Fruit fly (Drosophila melanogaster): ENCODE measurements around the gene CG3847.

The CG3847 gene

dm6 chrX:6316858-6317474, 29.9 kb upstream of the CG3847 start (continued):
- no peak for TF ChIP-seq CG11762 (GFP tag; optimal IDR thresholded peaks at IDR 0.05; ENCODE audit: insufficient read depth)
- TF ChIP-seq CG6276 (GFP tag; optimal IDR thresholded peaks at IDR 0.05) = peak; percentile 32
- peak; percentile 44 for TF ChIP-seq CG1621 (tag; optimal IDR thresholded peaks at IDR 0.05)
- TF ChIP-seq acj6 (GFP tag; optimal IDR thresholded peaks at IDR 0.05) = peak; percentile 31
- peak; percentile 48 for TF ChIP-seq dsx (GFP tag; optimal IDR thresholded peaks at IDR 0.05; ENCODE audit: poor library complexity, severe bottlenecking)
- TF ChIP-seq topi (GFP tag; optimal IDR thresholded peaks at IDR 0.05) = peak; percentile 27
- TF ChIP-seq CG6163 (GFP tag; IDR thresholded peaks at IDR 0.05) = peak; percentile 72
- peak; percentile 85 for TF ChIP-seq Eip78C (GFP tag)
- TF ChIP-seq Met (GFP tag; optimal IDR thresholded peaks at IDR 0.05) = peak; percentile 36
- no peak for TF ChIP-seq fd85E (GFP tag; optimal IDR thresholded peaks at IDR 0.05)
- TF ChIP-seq CG3032 (tag; optimal IDR thresholded peaks at IDR 0.05) = peak; percentile 42
- TF ChIP-seq CG9139 (GFP tag; optimal IDR thresholded peaks at IDR 0.05) = peak; percentile 12
- TF ChIP-seq CG8632 (GFP tag; optimal IDR thresholded peaks at IDR 0.05) = no peak
- TF ChIP-seq CG6854 (GFP tag; optimal IDR thresholded peaks at IDR 0.05) = no peak
- TF ChIP-seq Hr4 (GFP tag; optimal IDR thresholded peaks at IDR 0.05) = peak; percentile 33

- peak; percentile 91 for TF ChIP-seq CG11762 (GFP tag; optimal IDR thresholded peaks at IDR 0.05; ENCODE audit: insufficient read depth)
- peak; percentile 94 for TF ChIP-seq Lpt (GFP tag; optimal IDR thresholded peaks at IDR 0.05)
- peak; percentile 75 to 96 for TF ChIP-seq salr (GFP tag; optimal IDR thresholded peaks at IDR 0.05)
- TF ChIP-seq CG34406 (GFP tag; optimal IDR thresholded peaks at IDR 0.05) = peak; percentile 95
- TF ChIP-seq pdm3 (GFP tag; optimal IDR thresholded peaks at IDR 0.05) = peak; percentile 95
- peak; percentile 95 for TF ChIP-seq CG4318 (GFP tag; optimal IDR thresholded peaks at IDR 0.05)
- peak; percentile 88 for TF ChIP-seq CG31627 (GFP tag; optimal IDR thresholded peaks at IDR 0.05)
- peak; percentile 95 for TF ChIP-seq achi (GFP tag; optimal IDR thresholded peaks at IDR 0.05)
- TF ChIP-seq esn (GFP tag; optimal IDR thresholded peaks at IDR 0.05) = peak; percentile 96
- peak; percentile 66 for TF ChIP-seq eg (GFP tag; IDR thresholded peaks at IDR 0.05)
- peak; percentile 5 for TF ChIP-seq fkh (GFP tag; optimal IDR thresholded peaks at IDR 0.05)
- TF ChIP-seq Hr38 (GFP tag; optimal IDR thresholded peaks at IDR 0.05) = no peak
- TF ChIP-seq Hr4 (GFP tag; optimal IDR thresholded peaks at IDR 0.05) = peak; percentile 95
- peak; percentile 93 for TF ChIP-seq fd59A (GFP tag; optimal IDR thresholded peaks at IDR 0.05)
- peak; percentile 86 for TF ChIP-seq Ets21C (GFP tag; optimal IDR thresholded peaks at IDR 0.05)
- TF ChIP-seq CG1621 (tag; optimal IDR thresholded peaks at IDR 0.05) = peak; percentile 88
- peak; percentile 92 for TF ChIP-seq CG10631 (GFP tag; optimal IDR thresholded peaks at IDR 0.05)
- TF ChIP-seq dac (GFP tag; optimal IDR thresholded peaks at IDR 0.05) = peak; percentile 90
- peak; percentile 97 for TF ChIP-seq svp (GFP tag)
- peak; percentile 93 to 95 for TF ChIP-seq ss (GFP tag; optimal IDR thresholded peaks at IDR 0.05)
- peak; percentile 95 for TF ChIP-seq Met (GFP tag; optimal IDR thresholded peaks at IDR 0.05)
- TF ChIP-seq dsx (GFP tag; optimal IDR thresholded peaks at IDR 0.05; ENCODE audit: poor library complexity, severe bottlenecking) = peak; percentile 91
- TF ChIP-seq Gug (GFP tag; IDR thresholded peaks at IDR 0.05) = peak; percentile 73
- TF ChIP-seq Smox (GFP tag; optimal IDR thresholded peaks at IDR 0.05) = peak; percentile 94
- peak; percentile 86 for TF ChIP-seq CG9139 (GFP tag; optimal IDR thresholded peaks at IDR 0.05)
- TF ChIP-seq CG11294 (GFP tag; IDR thresholded peaks at IDR 0.05) = peak; percentile 69
- peak; percentile 93 for TF ChIP-seq topi (GFP tag; optimal IDR thresholded peaks at IDR 0.05)
- TF ChIP-seq CG15336 (GFP tag; IDR thresholded peaks at IDR 0.05) = peak; percentile 92
- TF ChIP-seq Blimp-1 (GFP tag; optimal IDR thresholded peaks at IDR 0.05) = peak; percentile 86
- peak; percentile 72 for TF ChIP-seq CG6163 (GFP tag; IDR thresholded peaks at IDR 0.05)
- peak; percentile 94 for TF ChIP-seq lz (GFP tag; optimal IDR thresholded peaks at IDR 0.05)
- peak; percentile 97 for TF ChIP-seq CG32006 (GFP tag; optimal IDR thresholded peaks at IDR 0.05)
- peak; percentile 91 for TF ChIP-seq CG7368 (GFP tag; optimal IDR thresholded peaks at IDR 0.05)
- TF ChIP-seq CG3919 (GFP tag; optimal IDR thresholded peaks at IDR 0.05) = peak; percentile 95
- peak; percentile 74 for TF ChIP-seq fd85E (GFP tag; optimal IDR thresholded peaks at IDR 0.05)
- TF ChIP-seq net (GFP tag; optimal IDR thresholded peaks at IDR 0.05) = peak; percentile 96
- peak; percentile 88 for TF ChIP-seq Hr39 (GFP tag; optimal IDR thresholded peaks at IDR 0.05)
- peak; percentile 92 for TF ChIP-seq CG16779 (tag; optimal IDR thresholded peaks at IDR 0.05)
- peak; percentile 82 for TF ChIP-seq CG11902 (GFP tag; optimal IDR thresholded peaks at IDR 0.05)
- peak; percentile 92 for TF ChIP-seq acj6 (GFP tag; optimal IDR thresholded peaks at IDR 0.05)
- peak; percentile 95 for TF ChIP-seq CG6792 (GFP tag; optimal IDR thresholded peaks at IDR 0.05)
- peak; percentile 94 for TF ChIP-seq CG8632 (GFP tag; optimal IDR thresholded peaks at IDR 0.05)
Observed at dm6 chrX:6330369-6330949, 16.4 kb upstream of the CG3847 start, which contains the start of gene CG42240. Gene CG42240, plus strand, starts transcription at chrX:6330842.
